Worm (Caenorhabditis elegans): ENCODE measurements around the gene C04E7.1.

Gene C04E7.1

DNA sequence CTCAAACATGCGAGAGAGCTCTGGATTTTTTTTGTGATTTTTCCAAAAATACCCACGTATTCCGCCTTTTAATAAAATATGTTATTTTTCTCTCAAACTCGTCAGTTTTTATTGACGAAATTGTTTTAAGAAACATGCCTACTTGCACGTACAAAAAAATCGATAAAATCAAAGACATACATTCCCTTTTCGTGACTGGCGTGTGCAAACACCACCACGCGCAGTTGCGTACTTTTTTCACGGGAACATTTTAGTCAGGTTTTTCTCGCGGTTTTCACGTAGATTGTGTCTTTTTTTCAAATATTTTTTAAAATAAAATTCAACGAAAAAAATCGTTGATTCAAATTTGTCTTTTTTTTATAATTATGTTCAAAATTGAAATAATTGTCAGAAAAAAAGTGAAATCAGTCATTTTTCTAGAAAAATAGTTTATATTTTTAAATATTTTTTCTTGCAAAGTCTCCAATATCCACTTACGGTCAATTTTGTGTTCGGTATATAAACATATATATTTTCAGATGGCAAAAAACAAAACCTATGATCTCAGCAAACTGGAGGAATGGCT is 32.2 kb upstream of the C04E7.1 start, which contains the start of gene M02E1.1 (continued):
- peak; percentile 58 for TF ChIP-seq T20F7.1 (GFP tag; optimal IDR thresholded peaks at IDR 0.05)
- no peak for TF ChIP-seq lir-3 (tag; optimal IDR thresholded peaks at IDR 0.05)
- no peak for TF ChIP-seq nhr-76 (tag; optimal IDR thresholded peaks at IDR 0.05)
- TF ChIP-seq lin-13 (GFP tag; optimal IDR thresholded peaks at IDR 0.05) = no peak
- TF ChIP-seq F37D6.2 (tag; optimal IDR thresholded peaks at IDR 0.05) = no peak
- no peak for TF ChIP-seq nhr-102 (tag; optimal IDR thresholded peaks at IDR 0.05)
- TF ChIP-seq tra-1 (GFP tag; IDR thresholded peaks at IDR 0.05) = no peak
- TF ChIP-seq duxl-1 (tag; optimal IDR thresholded peaks at IDR 0.05; ENCODE audit: poor library complexity) = no peak
- no peak for TF ChIP-seq zip-11 (GFP tag; IDR thresholded peaks at IDR 0.05)
- TF ChIP-seq lin-39 (tag; optimal IDR thresholded peaks at IDR 0.05) = no peak
- TF ChIP-seq nhr-6 (tag; optimal IDR thresholded peaks at IDR 0.05) = no peak
- no peak for TF ChIP-seq egl-27 (tag; optimal IDR thresholded peaks at IDR 0.05)
- no peak for TF ChIP-seq lin-29 (GFP tag; IDR thresholded peaks at IDR 0.05)
- no peak for TF ChIP-seq lin-15B (tag; optimal IDR thresholded peaks at IDR 0.05)
- TF ChIP-seq Y105C5A.15 (GFP tag; IDR thresholded peaks at IDR 0.05) = no peak
- TF ChIP-seq dmd-9 (GFP tag; IDR thresholded peaks at IDR 0.05) = no peak
- TF ChIP-seq D1046.2 (GFP tag; IDR thresholded peaks at IDR 0.05) = no peak
- no peak for TF ChIP-seq R02D3.7 (tag; optimal IDR thresholded peaks at IDR 0.05)
- TF ChIP-seq F10B5.3 (tag; optimal IDR thresholded peaks at IDR 0.05) = no peak
- no peak for TF ChIP-seq ces-1 (GFP tag; optimal IDR thresholded peaks at IDR 0.05)
- TF ChIP-seq lsy-2 (tag; optimal IDR thresholded peaks at IDR 0.05) = peak in 1 of 2 experiments; percentile 47
- no peak for TF ChIP-seq daf-19 (GFP tag; conservative IDR thresholded peaks at IDR 0.05)
- TF ChIP-seq ceh-28 (tag; optimal IDR thresholded peaks at IDR 0.05) = peak; percentile 64
- no peak for TF ChIP-seq nhr-77 (tag; optimal IDR thresholded peaks at IDR 0.05)
- TF ChIP-seq snpc-4 (tag; optimal IDR thresholded peaks at IDR 0.05) = no peak
- TF ChIP-seq nhr-42 (GFP tag; IDR thresholded peaks at IDR 0.05) = no peak
- no peak for TF ChIP-seq spr-3 (GFP tag; optimal IDR thresholded peaks at IDR 0.05)
- TF ChIP-seq tag-97 (GFP tag; IDR thresholded peaks at IDR 0.05) = no peak
- no peak for TF ChIP-seq F44E2.7 (GFP tag; IDR thresholded peaks at IDR 0.05)
- TF ChIP-seq ZK337.2 (GFP tag; IDR thresholded peaks at IDR 0.05) = no peak
- no peak for TF ChIP-seq pqm-1 (tag; optimal IDR thresholded peaks at IDR 0.05)

DNA sequence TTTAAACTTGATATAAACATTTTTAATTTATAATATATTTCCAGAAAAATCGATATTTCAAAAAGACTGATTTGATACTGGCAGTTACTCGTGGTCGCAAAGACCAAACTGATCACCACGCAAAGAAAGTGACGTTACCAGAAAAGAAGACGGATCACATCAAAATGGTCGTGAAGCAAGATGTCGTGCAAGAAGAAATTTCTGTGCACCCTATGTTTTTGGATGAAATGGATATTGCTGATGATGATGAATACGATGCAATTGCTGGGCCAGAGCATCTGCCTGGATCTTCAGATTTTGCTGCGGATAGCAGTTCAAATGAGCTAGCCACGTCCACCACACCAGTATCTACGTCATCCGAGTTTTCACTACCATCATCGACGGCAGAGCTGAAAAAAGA is 29.2 kb upstream of the C04E7.1 start:
- TF ChIP-seq pha-4 (GFP tag; IDR thresholded peaks at IDR 0.05) (no peak), pha-4 (tag; optimal IDR thresholded peaks at IDR 0.05) (no peak), unc-62 (GFP tag; optimal IDR thresholded peaks at IDR 0.05 in 1 of 2) (peak in 1 of 2 experiments; percentile 90), unc-62 (tag; optimal IDR thresholded peaks at IDR 0.05) (no peak)

DNA sequence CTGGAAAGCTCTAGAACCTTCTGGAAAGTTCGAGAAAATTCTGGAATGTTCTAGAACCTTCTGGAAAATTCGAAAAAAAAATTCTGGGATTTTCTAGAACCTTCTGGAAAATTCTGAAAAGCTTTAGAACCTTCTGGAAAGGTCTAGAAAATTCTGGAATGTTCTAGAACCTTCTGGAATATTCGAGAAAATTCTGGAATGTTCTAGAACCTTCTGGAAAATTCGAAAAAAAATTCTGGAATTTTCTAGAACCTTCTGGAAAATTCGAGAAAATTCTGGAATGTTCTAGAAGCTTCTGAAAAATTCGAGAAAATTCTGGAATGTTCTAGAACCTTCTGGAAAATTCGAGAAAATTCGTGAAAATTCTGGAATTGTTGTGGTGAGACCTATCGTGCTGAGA is 27.0 kb upstream of the C04E7.1 start:
- TF ChIP-seq arid-1 (GFP tag; conservative IDR thresholded peaks at IDR 0.05) = 0 out of 2 replicates have a peak, but pooled peaks have one; percentile 29

DNA sequence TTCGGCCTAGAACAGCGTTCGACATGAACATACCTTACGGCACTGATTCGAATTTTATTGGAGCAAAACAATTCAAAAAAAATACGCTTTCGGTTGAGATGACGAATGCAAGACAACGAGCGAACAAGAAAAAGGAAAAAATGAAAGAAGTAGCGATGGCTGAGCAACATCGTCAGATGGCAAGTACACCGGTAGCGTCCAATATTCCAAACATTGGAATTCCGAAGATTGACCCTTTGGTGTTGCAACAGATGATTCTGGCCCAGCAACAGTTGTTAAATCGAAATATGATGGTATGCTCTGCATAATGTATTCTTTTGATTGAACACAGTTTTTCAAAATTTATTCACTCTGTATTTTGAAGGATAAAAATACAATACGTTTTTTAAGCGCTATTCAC is 25.2 kb upstream of the C04E7.1 start:
- TF ChIP-seq ceh-82 (tag; optimal IDR thresholded peaks at IDR 0.05) = no peak
- TF ChIP-seq saeg-2 (GFP tag; IDR thresholded peaks at IDR 0.05) = no peak
- TF ChIP-seq unc-62 (GFP tag; optimal IDR thresholded peaks at IDR 0.05 in 1 of 2) = peak in 1 of 2 experiments; percentile 91
- no peak for TF ChIP-seq unc-62 (tag; optimal IDR thresholded peaks at IDR 0.05)
- TF ChIP-seq F44E2.7 (GFP tag; IDR thresholded peaks at IDR 0.05) = no peak
- TF ChIP-seq lin-29 (GFP tag; IDR thresholded peaks at IDR 0.05) = no peak
- TF ChIP-seq aha-1 (tag) = no peak
- TF ChIP-seq nhr-76 (tag; optimal IDR thresholded peaks at IDR 0.05) = no peak
